Worm (Caenorhabditis elegans) whole organism, early embryonic: Measurements from ENCODE around the gene C02F5.13.

Experiments used
- F13C5.2 ChIP-seq: sonication (generic microtip); optimal IDR thresholded peaks from 2 replicates; lab custom pipeline; 2017; ENCODE audit warnings: mild to moderate bottlenecking, missing genetic modification characterization, inconsistent platforms, missing compliant biosample characterization
- ama-1 ChIP-seq: fragments of 150-350 bp; optimal IDR thresholded peaks from 2 replicates; lab custom pipeline; 2014

DNA sequence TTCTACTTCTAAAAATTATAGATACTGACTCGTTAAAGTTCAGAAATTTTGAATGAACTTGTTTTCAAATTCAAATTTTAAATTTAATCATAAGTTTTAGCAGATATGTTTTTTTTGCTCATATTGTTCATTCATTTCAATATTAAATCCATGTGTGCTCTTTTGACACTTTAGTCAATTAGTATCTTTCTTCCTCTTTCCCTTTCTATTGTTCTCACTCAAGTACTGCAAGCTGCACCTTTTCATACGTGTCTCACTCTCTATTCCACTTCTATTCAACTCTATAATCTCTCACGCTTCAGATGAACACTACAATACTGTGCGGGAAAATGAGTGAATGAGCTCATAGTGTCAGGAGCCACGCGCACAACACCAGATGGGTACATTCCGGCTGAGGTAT is 29.2 kb upstream of the C02F5.13 start, which contains the start of gene C30A5.16:
- TF ChIP-seq F13C5.2 (tag; lab: Kevin White, UChicago) (no peak), ama-1 (lab: Kevin White, UChicago) (no peak)
